Fruit fly (Drosophila melanogaster) Kc167 (cell line): Measurements from ENCODE around the gene CG33090.

ENCODE experiments used
- Myc ChIP-seq: fragments of >200 bp; optimal IDR thresholded peaks from 2 replicates; lab custom pipeline; 2017; ENCODE audit warnings: missing external identifiers
- Sin3A ChIP-seq: fragments of >200 bp; optimal IDR thresholded peaks from 2 replicates; lab custom pipeline; 2018; ENCODE audit warnings: missing external identifiers
- h ChIP-seq: fragments of >200 bp; optimal IDR thresholded peaks from 3 replicates; lab custom pipeline; 2018; ENCODE audit warnings: missing external identifiers
- insv ChIP-seq: fragments of >200 bp; optimal IDR thresholded peaks from 3 replicates; lab custom pipeline; 2018; ENCODE audit warnings: missing external identifiers
- psq ChIP-seq: fragments of >200 bp; optimal IDR thresholded peaks from 2 replicates; lab custom pipeline; 2017; ENCODE audit warnings: missing external identifiers
- ttk ChIP-seq: sonication (Bioruptor generic); optimal IDR thresholded peaks from 2 replicates; lab custom pipeline; 2017; ENCODE audit warnings: missing external identifiers

CG33090 gene

DNA sequence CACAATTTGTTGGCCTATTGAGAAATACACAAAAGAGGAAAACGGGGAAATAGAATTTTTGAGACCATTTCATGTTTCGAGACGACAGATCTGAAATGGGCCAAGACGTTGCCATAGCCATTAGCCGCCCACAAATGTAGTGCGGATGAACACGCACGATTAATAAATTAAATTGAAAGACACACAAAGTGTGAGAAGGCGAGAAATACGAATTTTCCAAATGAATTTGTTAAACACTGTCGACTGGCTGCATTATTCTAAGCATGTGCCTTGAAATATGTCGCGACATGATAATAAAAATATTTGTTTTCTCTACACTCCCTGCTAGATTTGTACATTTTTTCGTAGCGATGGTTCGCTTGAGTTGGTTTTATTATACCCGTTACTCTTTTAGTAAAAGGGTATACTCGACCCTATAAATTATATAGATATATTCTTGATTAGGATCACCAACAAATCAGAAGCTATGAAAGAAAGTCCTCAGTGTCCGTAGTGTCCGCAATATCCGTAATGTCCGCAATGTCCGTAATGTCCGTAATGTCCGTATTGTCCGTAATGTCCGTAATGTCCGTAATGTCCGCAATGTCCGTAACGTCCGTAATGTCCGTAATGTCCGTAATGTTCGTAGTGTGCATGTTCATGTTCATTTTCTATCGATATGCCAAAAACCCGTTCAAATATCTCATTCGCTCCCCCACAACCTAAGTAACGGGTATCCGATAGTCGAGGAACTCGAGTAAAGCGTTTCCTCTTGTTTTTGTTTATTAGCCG lies 42.7 kb downstream of the CG33090 start:
- TF ChIP-seq h (lab: Kevin White, UChicago) (no peak), Sin3A (no peak), Myc (no peak), psq (lab: Kevin White, UChicago) (no peak), ttk (lab: Kevin White, UChicago) (no peak), insv (lab: Kevin White, UChicago) (no peak)

DNA sequence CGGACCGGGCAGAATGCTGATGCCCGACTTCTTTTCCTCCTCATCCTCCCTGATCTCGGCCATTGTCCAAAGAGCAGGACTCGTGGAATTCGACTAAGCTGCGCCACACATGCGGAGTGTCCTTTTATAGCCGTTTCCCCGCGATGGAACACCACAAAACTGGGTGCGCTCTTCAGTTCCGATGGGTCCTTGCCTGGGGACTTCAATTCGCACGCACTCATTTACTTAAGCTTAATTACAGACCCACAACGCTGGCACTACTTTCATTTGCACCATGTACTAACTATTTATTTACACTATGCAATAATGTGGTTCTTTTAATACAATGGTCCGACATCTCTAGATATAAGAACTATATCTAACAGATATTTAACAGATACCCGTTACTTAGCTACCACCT lies 47.1 kb downstream of the CG33090 start, which contains the start of gene ppk:
TSS of gene ppk (minus strand) at position 101 of the 400 bp plus-strand sequence.
- TF ChIP-seq Myc (no peak), h (lab: Kevin White, UChicago) (no peak), Sin3A (no peak), psq (lab: Kevin White, UChicago) (no peak), insv (lab: Kevin White, UChicago) (no peak), ttk (lab: Kevin White, UChicago) (no peak)

DNA sequence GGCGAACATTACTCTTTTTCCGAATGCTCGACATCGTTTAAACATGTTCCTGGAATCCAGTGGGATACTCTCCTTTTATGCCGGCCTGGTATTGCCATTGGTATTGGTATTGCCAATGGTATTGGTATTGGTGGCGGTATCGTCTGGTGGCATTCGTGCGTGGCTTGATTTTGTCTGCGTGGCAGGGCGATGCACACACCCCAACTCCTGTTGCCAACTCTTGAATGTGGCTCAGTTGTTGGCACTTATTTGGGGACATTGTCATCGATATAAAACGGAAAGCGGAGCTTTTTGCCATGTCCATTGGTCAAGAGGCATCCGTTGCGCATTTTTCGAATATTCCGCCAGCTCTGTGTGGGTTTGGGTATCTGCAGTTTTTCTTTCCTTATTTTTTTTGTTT lies 47.9 kb downstream of the CG33090 start:
- TF ChIP-seq ttk (lab: Kevin White, UChicago) (no peak), Myc (no peak), Sin3A (no peak), h (lab: Kevin White, UChicago) (no peak), insv (lab: Kevin White, UChicago) (no peak), psq (lab: Kevin White, UChicago) (no peak)

DNA sequence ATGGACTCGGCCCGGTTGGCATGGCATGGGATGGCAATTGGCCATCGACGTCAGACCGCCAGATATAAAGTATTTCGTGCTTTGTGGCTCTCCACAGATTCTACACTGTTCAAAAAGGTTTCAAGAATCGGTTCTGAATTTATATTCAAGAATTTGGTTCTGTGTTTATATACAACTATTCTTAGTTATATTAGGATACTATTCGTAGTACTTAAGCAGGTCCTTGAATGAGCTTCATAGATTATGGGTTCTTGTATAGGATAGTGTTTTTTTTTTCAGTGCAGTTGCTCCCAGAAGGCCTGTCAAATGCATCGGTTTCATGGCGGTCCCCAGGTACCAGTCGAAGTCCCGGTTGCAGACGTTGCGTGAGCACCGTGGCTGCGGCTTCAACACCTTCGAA lies 52.6 kb downstream of the CG33090 start:
- no peak for TF ChIP-seq Myc
- no peak for TF ChIP-seq insv (lab: Kevin White, UChicago)

DNA sequence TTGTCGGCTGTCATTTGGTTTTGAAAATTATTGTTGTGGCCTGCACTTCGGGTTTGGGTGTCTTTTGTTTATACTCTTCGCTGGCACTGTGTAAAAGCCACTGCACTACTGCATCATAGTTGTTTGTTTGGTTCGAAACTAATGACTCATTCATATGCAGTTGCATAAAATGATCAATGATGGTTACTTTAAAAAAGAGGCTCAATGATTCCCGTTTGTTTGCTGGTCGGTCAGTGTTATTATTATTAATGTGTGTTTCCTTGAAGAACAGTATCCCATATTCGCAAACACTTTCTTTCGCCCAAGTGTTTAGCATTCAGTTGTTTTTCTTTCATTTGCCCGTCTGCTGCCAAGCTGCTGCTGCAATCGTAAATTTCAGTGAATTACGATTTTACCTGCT lies 54.5 kb downstream of the CG33090 start:
- TF ChIP-seq Sin3A: no peak
- TF ChIP-seq psq (lab: Kevin White, UChicago): no peak
- no peak for TF ChIP-seq insv (lab: Kevin White, UChicago)
- TF ChIP-seq Myc: no peak
- no peak for TF ChIP-seq h (lab: Kevin White, UChicago)
- no peak for TF ChIP-seq ttk (lab: Kevin White, UChicago)

DNA sequence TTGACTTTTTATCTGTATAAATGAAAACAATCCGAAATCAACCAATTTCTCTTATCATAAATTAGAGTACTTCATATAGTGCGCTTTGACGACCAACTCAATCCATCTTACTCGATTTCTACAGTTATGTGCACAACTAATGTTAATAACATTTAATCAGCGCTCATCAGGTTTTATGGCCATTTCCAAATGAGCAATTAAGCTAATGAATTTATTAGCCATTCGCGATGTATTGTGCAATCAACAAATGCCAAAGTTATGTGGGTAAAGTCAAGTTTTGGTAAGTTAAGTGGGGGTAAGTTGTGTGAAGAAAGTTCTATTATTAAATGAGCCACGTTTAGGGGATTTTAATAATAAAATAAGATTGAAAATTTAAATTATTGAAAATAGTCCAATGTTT lies 59.6 kb downstream of the CG33090 start:
- no peak for TF ChIP-seq insv (lab: Kevin White, UChicago)
- no peak for TF ChIP-seq ttk (lab: Kevin White, UChicago)
- TF ChIP-seq psq (lab: Kevin White, UChicago): no peak
- no peak for TF ChIP-seq h (lab: Kevin White, UChicago)
- TF ChIP-seq Sin3A: no peak
- TF ChIP-seq Myc: no peak

DNA sequence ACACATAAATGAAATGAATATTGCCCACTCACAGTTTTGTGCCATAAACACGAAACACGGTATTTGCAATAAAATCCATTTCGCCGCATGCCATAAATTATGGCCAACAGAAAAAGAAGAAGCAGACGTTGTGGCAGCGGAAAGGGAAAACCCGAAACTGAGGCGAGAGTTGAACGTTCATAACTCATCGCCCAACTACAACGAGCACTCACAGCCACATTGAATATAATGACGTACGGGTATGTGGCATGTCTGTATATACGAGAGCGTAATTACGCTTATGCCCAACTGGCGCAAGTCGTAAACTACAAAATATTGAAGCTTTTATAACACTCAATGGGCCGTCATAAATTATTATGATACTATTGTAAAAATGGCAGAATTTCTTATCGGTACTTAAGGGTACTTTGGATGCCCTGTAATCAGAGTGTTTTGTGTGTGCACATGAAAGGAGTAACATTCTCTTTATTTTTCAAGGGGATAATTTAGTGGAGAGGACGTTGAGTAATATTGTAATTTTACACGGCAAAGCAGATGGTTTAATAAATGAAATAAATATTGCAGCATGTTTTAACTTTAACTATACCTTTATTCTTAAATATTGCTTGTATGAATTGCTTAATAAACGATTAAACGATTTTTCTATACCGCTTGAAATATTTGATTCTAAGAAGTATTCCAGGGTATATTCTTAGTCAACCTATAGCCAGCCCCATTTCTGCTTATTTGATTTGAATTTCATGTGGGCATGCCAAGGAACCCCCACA lies 60.5 kb downstream of the CG33090 start:
- TF ChIP-seq ttk (lab: Kevin White, UChicago): no peak
- no peak for TF ChIP-seq Myc
- TF ChIP-seq Sin3A: no peak
- no peak for TF ChIP-seq h (lab: Kevin White, UChicago)
- no peak for TF ChIP-seq psq (lab: Kevin White, UChicago)

DNA sequence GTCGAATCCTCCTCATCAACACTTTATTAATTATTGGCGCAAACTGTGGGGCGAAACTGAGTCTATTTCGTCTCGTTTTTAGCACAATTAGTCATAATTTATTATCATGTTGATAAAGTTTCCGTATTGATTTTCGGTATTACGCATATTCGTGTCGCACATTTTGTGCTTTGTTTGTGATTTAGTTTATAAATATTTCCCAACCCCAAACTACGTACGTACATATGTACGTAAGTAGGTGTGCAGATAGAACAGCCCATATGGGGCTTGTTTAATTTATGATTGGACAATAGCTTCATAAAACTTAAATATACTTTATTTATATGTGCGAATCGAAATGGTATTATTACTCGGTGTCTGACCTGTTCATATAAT lies 61.1 kb downstream of the CG33090 start:
- TF ChIP-seq insv (lab: Kevin White, UChicago) (no peak), psq (lab: Kevin White, UChicago) (no peak), Myc (no peak), Sin3A (no peak), h (lab: Kevin White, UChicago) (no peak), ttk (lab: Kevin White, UChicago) (no peak)
